Worm (Caenorhabditis elegans): Measurements from ENCODE around the gene delm-1.

The delm-1 gene

DNA sequence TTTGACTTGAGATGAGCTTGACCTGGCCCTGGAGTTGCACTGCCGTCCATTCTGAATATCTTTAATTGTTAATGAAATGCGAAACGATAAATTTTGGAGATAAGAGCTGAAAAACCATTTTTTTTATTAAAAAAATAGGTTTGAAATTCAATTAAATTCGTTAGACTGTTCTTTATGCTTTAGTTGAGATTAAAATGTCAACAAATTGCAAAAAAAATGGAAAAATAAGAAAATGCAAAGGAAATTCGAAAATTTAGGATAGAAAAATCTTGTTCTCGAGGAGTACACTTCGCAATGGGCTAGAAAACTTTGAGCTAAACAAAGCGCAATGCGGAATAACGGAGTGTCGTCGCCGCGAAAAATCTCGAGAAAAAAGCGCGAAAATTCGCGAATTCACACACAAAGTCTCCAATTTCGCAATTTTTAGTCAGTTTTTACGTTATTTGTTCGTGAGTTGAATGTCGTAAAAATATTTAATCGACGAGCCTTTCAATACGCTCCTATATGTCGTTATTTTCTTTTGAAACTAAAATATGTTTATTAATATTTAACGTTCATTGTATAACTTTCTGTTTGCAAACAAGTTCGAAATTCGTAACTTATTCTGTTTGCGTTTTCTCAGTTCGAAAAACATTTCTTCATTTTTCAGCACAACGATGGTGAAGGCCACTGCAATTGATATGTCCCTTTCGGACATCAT is 11.7 kb upstream of the delm-1 start, which contains the start of the genes rpb-12 and aly-2 (continued):
- TF ChIP-seq lsl-1 (GFP tag; optimal IDR thresholded peaks at IDR 0.05) = peak; percentile 68
- no peak for TF ChIP-seq sptf-2 (GFP tag; optimal IDR thresholded peaks at IDR 0.05)
- TF ChIP-seq madf-10 (tag; optimal IDR thresholded peaks at IDR 0.05) = no peak
- no peak for TF ChIP-seq hrde-1 (tag; optimal IDR thresholded peaks at IDR 0.05; ENCODE audit: borderline replicate concordance)
- TF ChIP-seq cebp-2 (GFP tag; IDR thresholded peaks at IDR 0.05) = no peak
- TF ChIP-seq lir-1 (GFP tag; conservative IDR thresholded peaks at IDR 0.05) = peak; percentile 65; the same call in 1 of the 2 replicates
- no peak for TF ChIP-seq egl-18 (GFP tag; IDR thresholded peaks at IDR 0.05)
- TF ChIP-seq gei-17 (GFP tag; optimal IDR thresholded peaks at IDR 0.05) = no peak
- TF ChIP-seq zfh-2 (GFP tag; conservative IDR thresholded peaks at IDR 0.05) = no peak
- no peak for TF ChIP-seq lag-1 (GFP tag; IDR thresholded peaks at IDR 0.05)
- peak; percentile 88 for TF ChIP-seq xnd-1 (tag; optimal IDR thresholded peaks at IDR 0.05)
- no peak for TF ChIP-seq rpc-1 (optimal IDR thresholded peaks at IDR 0.05)
- TF ChIP-seq rpc-1 (tag; optimal IDR thresholded peaks at IDR 0.05) = no peak
- TF ChIP-seq him-1 (tag; optimal IDR thresholded peaks at IDR 0.05) = peak; percentile 75
- no peak for TF ChIP-seq nhr-27 (tag; optimal IDR thresholded peaks at IDR 0.05)
- no peak for TF ChIP-seq F55B11.4 (tag; optimal IDR thresholded peaks at IDR 0.05; ENCODE audit: borderline replicate concordance, insufficient read depth)
- peak; percentile 66 for TF ChIP-seq mcd-1 (GFP tag; IDR thresholded peaks at IDR 0.05)
- no peak for TF ChIP-seq F37B4.10 (GFP tag; IDR thresholded peaks at IDR 0.05)
- 0 out of 2 replicates have a peak, but pooled peaks have one; percentile 23 for TF ChIP-seq Y79H2A.3 (GFP tag; conservative IDR thresholded peaks at IDR 0.05)
- TF ChIP-seq pbrm-1 (GFP tag; IDR thresholded peaks at IDR 0.05) = peak; percentile 75
- TF ChIP-seq hmg-1.2 (GFP tag; IDR thresholded peaks at IDR 0.05) = peak; percentile 59
- TF ChIP-seq ZK185.1 (tag; optimal IDR thresholded peaks at IDR 0.05; ENCODE audit: poor library complexity, severe bottlenecking) = no peak
- TF ChIP-seq ztf-28 (GFP tag; IDR thresholded peaks at IDR 0.05) = no peak
- no peak for TF ChIP-seq egrh-3 (GFP tag; IDR thresholded peaks at IDR 0.05)
- no peak for TF ChIP-seq ama-1 (optimal IDR thresholded peaks at IDR 0.05)
- TF ChIP-seq ama-1 (GFP tag; optimal IDR thresholded peaks at IDR 0.05) = no peak
- no peak for TF ChIP-seq F10E7.11 (tag; optimal IDR thresholded peaks at IDR 0.05)
- peak; percentile 55; the same call in 1 of the 2 replicates for TF ChIP-seq Y95B8A.8 (GFP tag; IDR thresholded peaks at IDR 0.05)
- no peak for TF ChIP-seq T07F8.4 (tag; optimal IDR thresholded peaks at IDR 0.05)
- no peak for TF ChIP-seq nfyb-1 (GFP tag; IDR thresholded peaks at IDR 0.05)
- no peak for TF ChIP-seq nhr-80 (tag; optimal IDR thresholded peaks at IDR 0.05)
- peak; percentile 79 for TF ChIP-seq snpc-4 (GFP tag; optimal IDR thresholded peaks at IDR 0.05)
- TF ChIP-seq snpc-4 (tag; optimal IDR thresholded peaks at IDR 0.05) = peak; percentile 61 to 80 (median 64)
- peak; percentile 88 for TF ChIP-seq ceh-91 (GFP tag; IDR thresholded peaks at IDR 0.05)
- TF ChIP-seq C06A6.2 (GFP tag; conservative IDR thresholded peaks at IDR 0.05) = no peak
- peak; percentile 61 for TF ChIP-seq tlf-1 (GFP tag; optimal IDR thresholded peaks at IDR 0.05)
- peak; percentile 64 for TF ChIP-seq F23B12.7 (tag; optimal IDR thresholded peaks at IDR 0.05; ENCODE audit: insufficient read depth)
- TF ChIP-seq hmg-20 (GFP tag; IDR thresholded peaks at IDR 0.05) = no peak
- TF ChIP-seq madf-6 (GFP tag; IDR thresholded peaks at IDR 0.05) = peak; percentile 97
- TF ChIP-seq aptf-3 (GFP tag; IDR thresholded peaks at IDR 0.05) = no peak
- no peak for TF ChIP-seq F22D6.2 (tag; optimal IDR thresholded peaks at IDR 0.05)
- TF ChIP-seq madf-3 (GFP tag; IDR thresholded peaks at IDR 0.05) = 0 out of 2 replicates have a peak, but pooled peaks have one; percentile 24
- no peak for TF ChIP-seq F52B5.7 (tag; optimal IDR thresholded peaks at IDR 0.05)
- peak; percentile 82 for TF ChIP-seq rcor-1 (GFP tag; IDR thresholded peaks at IDR 0.05)
- no peak for TF ChIP-seq ztf-25 (GFP tag; IDR thresholded peaks at IDR 0.05)
- peak; percentile 100 for TF ChIP-seq attf-3 (GFP tag; conservative IDR thresholded peaks at IDR 0.05)
- TF ChIP-seq Y53F4B.3 (GFP tag; IDR thresholded peaks at IDR 0.05) = no peak
- no peak for TF ChIP-seq nhr-90 (tag; optimal IDR thresholded peaks at IDR 0.05)
- no peak for TF ChIP-seq sea-2 (GFP tag; IDR thresholded peaks at IDR 0.05)

Data from whole organism, young adult.